Fruit fly (Drosophila melanogaster) whole organism, embryonic: ENCODE data around the gene TBC1D16.
A peak's percentile ranks its signal among the peaks of the same experiment; 100 is the strongest.

Experiments
- Abd-B ChIP-seq: fragments of 200-800 bp; sonication (Bioruptor generic); optimal IDR thresholded peaks from 2 replicates; lab custom pipeline; 2018; ENCODE audit warnings: missing biosample characterization, mild to moderate bottlenecking, missing genetic modification characterization, moderate library complexity
- Atf3 ChIP-seq: fragments of 200-800 bp; sonication (Bioruptor generic); optimal IDR thresholded peaks from 3 replicates; lab custom pipeline; 2016; ENCODE audit warnings: missing biosample characterization, missing genetic modification characterization
- Atf6 ChIP-seq: fragments of 200-800 bp; sonication (Bioruptor generic); IDR thresholded peaks from 2 replicates; pipeline ENCODE4 v1.3.6; 2022; ENCODE audit warnings: missing biosample characterization, missing genetic modification characterization
- CG10431 ChIP-seq: fragments of 200-800 bp; sonication (Bioruptor generic); optimal IDR thresholded peaks from 3 replicates; lab custom pipeline; 2018; ENCODE audit warnings: missing biosample characterization, mild to moderate bottlenecking, missing genetic modification characterization
- CG10462 ChIP-seq: fragments of 200-800 bp; sonication (Bioruptor generic); optimal IDR thresholded peaks from 2 replicates; lab custom pipeline; 2016; ENCODE audit warnings: missing biosample characterization, missing genetic modification characterization
- CG11398 ChIP-seq: fragments of 200-800 bp; sonication (Bioruptor generic); optimal IDR thresholded peaks from 2 replicates; lab custom pipeline; 2016; ENCODE audit warnings: missing biosample characterization, missing genetic modification characterization
- CG11456 ChIP-seq: fragments of 200-800 bp; sonication (Bioruptor generic); IDR thresholded peaks from 3 replicates; pipeline ENCODE4 v1.3.6; 2022; ENCODE audit warnings: missing biosample characterization, missing genetic modification characterization
- CG12104 ChIP-seq: fragments of 200-800 bp; sonication (Bioruptor generic); optimal IDR thresholded peaks from 3 replicates; lab custom pipeline; 2016; ENCODE audit warnings: missing biosample characterization, missing genetic modification characterization
- CG16815 ChIP-seq: fragments of 200-800 bp; sonication (Bioruptor generic); optimal IDR thresholded peaks from 3 replicates; lab custom pipeline; 2017; ENCODE audit warnings: missing biosample characterization, mild to moderate bottlenecking, missing genetic modification characterization
- CG16863 ChIP-seq: fragments of 200-800 bp; sonication (Bioruptor generic); optimal IDR thresholded peaks from 3 replicates; lab custom pipeline; 2016; ENCODE audit warnings: missing biosample characterization, missing genetic modification characterization
- CG18476 ChIP-seq: fragments of 200-800 bp; sonication (Bioruptor generic); optimal IDR thresholded peaks from 2 replicates; lab custom pipeline; 2016; ENCODE audit warnings: missing biosample characterization, mild to moderate bottlenecking, missing genetic modification characterization
- CG2129 ChIP-seq: fragments of 200-800 bp; sonication (Bioruptor generic); IDR thresholded peaks from 2 replicates; pipeline ENCODE4 v1.3.6; 2022; ENCODE audit warnings: missing biosample characterization, missing genetic modification characterization; ENCODE audit not compliant: partially characterized antibody
- CG2889 ChIP-seq: fragments of 200-800 bp; sonication (Bioruptor generic); IDR thresholded peaks from 3 replicates; pipeline ENCODE4 v1.3.6; 2022; ENCODE audit warnings: missing biosample characterization, missing genetic modification characterization
- CG31441 ChIP-seq: fragments of 200-800 bp; sonication (Bioruptor generic); IDR thresholded peaks from 2 replicates; pipeline ENCODE4 v1.3.6; 2022; ENCODE audit warnings: missing biosample characterization, missing genetic modification characterization
- CG33557 ChIP-seq: fragments of 200-800 bp; sonication (Bioruptor generic); optimal IDR thresholded peaks from 2 replicates; lab custom pipeline; 2019; ENCODE audit warnings: missing biosample characterization, mild to moderate bottlenecking, missing genetic modification characterization, moderate library complexity
- CG4820 ChIP-seq: fragments of 200-800 bp; sonication (Bioruptor generic); optimal IDR thresholded peaks from 3 replicates; lab custom pipeline; 2016; ENCODE audit warnings: missing biosample characterization, missing genetic modification characterization
- CG5245 ChIP-seq: fragments of 200-800 bp; sonication (Bioruptor generic); optimal IDR thresholded peaks from 3 replicates; lab custom pipeline; 2016; ENCODE audit warnings: missing biosample characterization, missing genetic modification characterization
- CG6765 ChIP-seq: fragments of 200-800 bp; sonication (Bioruptor generic); optimal IDR thresholded peaks from 3 replicates; lab custom pipeline; 2017; ENCODE audit warnings: missing biosample characterization, mild to moderate bottlenecking, missing genetic modification characterization
- CG7357 ChIP-seq: fragments of 200-800 bp; sonication (Bioruptor generic); IDR thresholded peaks from 3 replicates; pipeline ENCODE4 v1.3.6; 2022; ENCODE audit warnings: missing biosample characterization, missing genetic modification characterization
- CG8924 ChIP-seq: fragments of 200-800 bp; optimal IDR thresholded peaks from 3 replicates; lab custom pipeline; 2019; ENCODE audit warnings: missing biosample characterization, mild to moderate bottlenecking, missing genetic modification characterization, moderate library complexity
- CG9215 ChIP-seq: fragments of 200-800 bp; sonication (Bioruptor generic); IDR thresholded peaks from 2 replicates; pipeline ENCODE4 v1.3.6; 2022; ENCODE audit warnings: missing biosample characterization, missing genetic modification characterization
- CG9817 ChIP-seq: fragments of 200-800 bp; sonication (Bioruptor generic); optimal IDR thresholded peaks from 2 replicates; lab custom pipeline; 2018; ENCODE audit warnings: missing biosample characterization, mild to moderate bottlenecking, missing genetic modification characterization, moderate library complexity
- CoRest ChIP-seq: fragments of 200-800 bp; sonication (Bioruptor generic); optimal IDR thresholded peaks from 3 replicates; lab custom pipeline; 2018; ENCODE audit warnings: missing biosample characterization, mild to moderate bottlenecking, missing genetic modification characterization, moderate library complexity
- Doc2 ChIP-seq: fragments of 200-800 bp; sonication (Bioruptor generic); IDR thresholded peaks from 2 replicates; pipeline ENCODE4 v1.3.6; 2022; ENCODE audit warnings: missing biosample characterization, missing genetic modification characterization
- Fer2 ChIP-seq: fragments of 200-800 bp; sonication (Bioruptor generic); optimal IDR thresholded peaks from 2 replicates; lab custom pipeline; 2018; ENCODE audit warnings: missing biosample characterization, mild to moderate bottlenecking, missing genetic modification characterization, moderate library complexity
- Hey ChIP-seq: fragments of 200-800 bp; sonication (Bioruptor generic); optimal IDR thresholded peaks from 3 replicates; lab custom pipeline; 2018; ENCODE audit warnings: missing biosample characterization, mild to moderate bottlenecking, missing genetic modification characterization
- Hr39 ChIP-seq: fragments of >200 bp; optimal IDR thresholded peaks from 2 replicates; lab custom pipeline; 2017
- Med ChIP-seq: fragments of 200-800 bp; sonication (Bioruptor generic); peaks from one replicate; lab custom pipeline; 2016; ENCODE audit warnings: missing biosample characterization, missing genetic modification characterization, mild to moderate bottlenecking, inconsistent platforms, moderate library complexity
- Opbp ChIP-seq: fragments of 200-800 bp; sonication (Bioruptor generic); IDR thresholded peaks from 3 replicates; pipeline ENCODE4 v1.3.6; 2022; ENCODE audit warnings: missing biosample characterization, missing genetic modification characterization; ENCODE audit not compliant: partially characterized antibody
- Usf ChIP-seq: fragments of 200-800 bp; sonication (Bioruptor generic); optimal IDR thresholded peaks from 2 replicates; lab custom pipeline; 2017; ENCODE audit warnings: missing genotype, missing biosample characterization, missing genetic modification characterization
- ap ChIP-seq: fragments of 200-800 bp; sonication (Bioruptor generic); IDR thresholded peaks from 2 replicates; pipeline ENCODE4 v1.3.6; 2022; ENCODE audit warnings: missing biosample characterization, missing genetic modification characterization
- ara ChIP-seq: fragments of 200-800 bp; sonication (Bioruptor generic); IDR thresholded peaks from 2 replicates; pipeline ENCODE4 v1.3.6; 2022; ENCODE audit warnings: missing biosample characterization, missing genetic modification characterization
- ase ChIP-seq: fragments of 200-800 bp; sonication (Bioruptor generic); IDR thresholded peaks from 3 replicates; pipeline ENCODE4 v1.3.6; 2022; ENCODE audit warnings: missing biosample characterization, missing genetic modification characterization
- cg ChIP-seq: fragments of 200-800 bp; sonication (Bioruptor generic); optimal IDR thresholded peaks from 3 replicates; lab custom pipeline; 2019; ENCODE audit warnings: missing biosample characterization, mild to moderate bottlenecking, missing genetic modification characterization, moderate library complexity
- ci ChIP-seq: fragments of 200-800 bp; sonication (Bioruptor generic); IDR thresholded peaks from 3 replicates; pipeline ENCODE4 v1.3.6; 2022; ENCODE audit warnings: missing biosample characterization, missing genetic modification characterization
- corto ChIP-seq: fragments of 200-800 bp; sonication (Bioruptor generic); optimal IDR thresholded peaks from 2 replicates; lab custom pipeline; 2016; ENCODE audit warnings: missing biosample characterization, mild to moderate bottlenecking, missing genetic modification characterization, moderate library complexity
- dan ChIP-seq: fragments of 200-800 bp; sonication (Bioruptor generic); IDR thresholded peaks from 2 replicates; pipeline ENCODE4 v1.3.6; 2022; ENCODE audit warnings: missing biosample characterization, missing genetic modification characterization
- dati ChIP-seq: fragments of 200-800 bp; sonication (Bioruptor generic); IDR thresholded peaks from 2 replicates; pipeline ENCODE4 v1.3.6; 2022; ENCODE audit warnings: missing biosample characterization, missing genetic modification characterization
- fd96Cb ChIP-seq: fragments of 200-800 bp; sonication (Bioruptor generic); optimal IDR thresholded peaks from 2 replicates; lab custom pipeline; 2018; ENCODE audit warnings: missing biosample characterization, mild to moderate bottlenecking, missing genetic modification characterization, moderate library complexity
- hkb ChIP-seq, 2 experiments: fragments of 200-800 bp in 1 of 2; fragments of >200 bp in 1 of 2; sonication (Bioruptor generic) in 1 of 2; IDR thresholded peaks in 1 of 2; optimal IDR thresholded peaks in 1 of 2; 2 replicates each; pipeline versions ENCODE4 v1.3.6 to Lab custom; 2017 to 2022; ENCODE audit warnings: missing biosample characterization in 1 of 2, missing genetic modification characterization in 1 of 2
- ind ChIP-seq: fragments of 200-800 bp; sonication (Bioruptor generic); optimal IDR thresholded peaks from 3 replicates; lab custom pipeline; 2016; ENCODE audit warnings: missing biosample characterization, missing genetic modification characterization
- lmd ChIP-seq: fragments of 200-800 bp; sonication (Bioruptor generic); IDR thresholded peaks from 2 replicates; pipeline ENCODE4 v1.3.6; 2022; ENCODE audit warnings: missing biosample characterization, missing genetic modification characterization
- lola ChIP-seq, 3 experiments: fragments of >200 bp in 2 of 3; fragments of 200-800 bp in 1 of 3; sonication (Bioruptor generic) in 1 of 3; optimal IDR thresholded peaks; 2 replicates each; lab custom pipeline; 2017 to 2019; ENCODE audit warnings: missing biosample characterization in 3 of 3, missing genetic modification characterization in 3 of 3, mild to moderate bottlenecking in 1 of 3, moderate library complexity in 1 of 3
- lov ChIP-seq, 2 experiments: fragments of 200-800 bp in 1 of 2; fragments of >200 bp in 1 of 2; sonication (Bioruptor generic) in 1 of 2; IDR thresholded peaks in 1 of 2; optimal IDR thresholded peaks in 1 of 2; 2 replicates in 1 of 2; 3 replicates in 1 of 2; pipeline versions ENCODE4 v1.3.6 to Lab custom; 2017 to 2022; ENCODE audit warnings: missing biosample characterization in 1 of 2, missing genetic modification characterization in 1 of 2
- peb ChIP-seq: fragments of 200-800 bp; sonication (Bioruptor generic); IDR thresholded peaks from 2 replicates; pipeline ENCODE4 v1.3.6; 2022; ENCODE audit warnings: missing biosample characterization, missing genetic modification characterization
- pfk ChIP-seq: fragments of 200-800 bp; sonication (Bioruptor generic); optimal IDR thresholded peaks from 2 replicates; lab custom pipeline; 2018; ENCODE audit warnings: missing biosample characterization, mild to moderate bottlenecking, missing genetic modification characterization, moderate library complexity
- sens ChIP-seq: fragments of 200-800 bp; sonication (Bioruptor generic); peaks from one replicate; lab custom pipeline; 2016; ENCODE audit warnings: missing biosample characterization, missing genetic modification characterization
- slbo ChIP-seq: fragments of 200-800 bp; sonication (Bioruptor generic); IDR thresholded peaks from 2 replicates; pipeline ENCODE4 v1.3.6; 2022; ENCODE audit warnings: missing biosample characterization, missing genetic modification characterization
- stwl ChIP-seq: fragments of 200-800 bp; sonication (Bioruptor generic); optimal IDR thresholded peaks from 3 replicates; lab custom pipeline; 2018; ENCODE audit warnings: missing biosample characterization, mild to moderate bottlenecking, missing genetic modification characterization, moderate library complexity
- trh ChIP-seq: fragments of 200-800 bp; sonication (Bioruptor generic); optimal IDR thresholded peaks from 2 replicates; lab custom pipeline; 2016; ENCODE audit warnings: missing biosample characterization, missing genetic modification characterization

TBC1D16 gene

DNA sequence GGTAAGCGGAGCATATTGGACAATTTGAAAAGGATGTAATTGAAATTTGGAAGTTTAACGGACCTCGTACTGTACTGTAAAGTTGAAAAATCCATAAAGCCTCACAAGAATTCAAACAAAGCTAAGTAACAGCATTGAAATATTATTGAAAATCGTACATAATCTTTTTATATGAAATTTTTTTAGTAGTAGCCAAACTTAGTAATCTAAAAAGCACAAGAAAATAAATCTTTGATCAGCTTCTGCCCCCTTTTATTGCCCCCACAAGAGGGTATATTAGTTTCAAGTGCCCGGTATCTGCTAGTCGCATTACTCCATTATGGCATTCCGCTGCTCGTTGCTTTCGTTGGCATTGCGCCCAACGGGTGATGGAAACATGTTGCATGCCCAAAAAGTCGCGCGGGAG, 31.4 kb upstream of the TBC1D16 start (continued):
- TF ChIP-seq CG2129 (GFP tag; lab: Robert Waterston, UW): no peak
- TF ChIP-seq Doc2: no peak
- no peak for TF ChIP-seq Opbp (GFP tag; lab: Robert Waterston, UW)
- TF ChIP-seq hkb (optimal IDR thresholded peaks at IDR 0.05; lab: Kevin White, UChicago): no peak
- peak; percentile 28; the same call in 1 of the 2 replicates for TF ChIP-seq hkb (GFP tag; IDR thresholded peaks at IDR 0.05; lab: Robert Waterston, UW)
- peak; percentile 21 for TF ChIP-seq CG11398 (GFP tag; lab: Kevin White, UChicago)
- no peak for TF ChIP-seq cg (GFP tag; lab: Kevin White, UChicago)
- TF ChIP-seq CG7357: peak; percentile 61; the same call in 2 of the 3 replicates
- peak; percentile 47 for TF ChIP-seq Abd-B
- peak; percentile 68 for TF ChIP-seq CG4820 (GFP tag; lab: Kevin White, UChicago)
- peak; percentile 10 for TF ChIP-seq CG9817 (tag; lab: Kevin White, UChicago)
- TF ChIP-seq pfk (GFP tag; lab: Kevin White, UChicago): no peak
- TF ChIP-seq CG6765 (GFP tag; lab: Kevin White, UChicago): no peak
- peak in 1 of 3 experiments; percentile 74 for TF ChIP-seq lola (GFP tag; optimal IDR thresholded peaks at IDR 0.05; lab: Kevin White, UChicago)
- TF ChIP-seq dati (GFP tag; lab: Robert Waterston, UW): no peak
- peak; percentile 62 for TF ChIP-seq CG8924 (tag; lab: Kevin White, UChicago)
- peak; percentile 74 for TF ChIP-seq fd96Cb (tag; lab: Kevin White, UChicago)
- no peak for TF ChIP-seq peb (GFP tag; lab: Robert Waterston, UW)
- peak; percentile 62 for TF ChIP-seq CG5245 (GFP tag; lab: Kevin White, UChicago)
- TF ChIP-seq CG9215 (GFP tag; lab: Robert Waterston, UW): no peak
- peak; percentile 78 for TF ChIP-seq CG31441 (GFP tag; lab: Robert Waterston, UW)
- TF ChIP-seq Atf6 (GFP tag; lab: Robert Waterston, UW): peak; percentile 20; the same call in 1 of the 2 replicates
- TF ChIP-seq CG33557: peak; percentile 12
- peak; percentile 15 for TF ChIP-seq Usf (GFP tag; lab: Kevin White, UChicago)
- TF ChIP-seq CG2889 (GFP tag; lab: Robert Waterston, UW): 0 out of 3 replicates have a peak, but pooled peaks have one; percentile 5
- peak; percentile 57 for TF ChIP-seq CG16863 (GFP tag; lab: Kevin White, UChicago)
- TF ChIP-seq ind (GFP tag; lab: Kevin White, UChicago): peak; percentile 58
- no peak; the same call in 1 of the 2 replicates for TF ChIP-seq slbo
- peak; percentile 93 for TF ChIP-seq sens (GFP tag; lab: Kevin White, UChicago)
- TF ChIP-seq CoRest: peak; percentile 74
- TF ChIP-seq CG18476 (GFP tag; lab: Kevin White, UChicago): peak; percentile 46
- no peak for TF ChIP-seq CG11456 (GFP tag; lab: Robert Waterston, UW)
- no peak for TF ChIP-seq ase (GFP tag; lab: Robert Waterston, UW)
- peak; percentile 34 for TF ChIP-seq Atf3
- TF ChIP-seq CG10431 (GFP tag; lab: Kevin White, UChicago): no peak
- TF ChIP-seq trh (GFP tag; lab: Kevin White, UChicago): peak; percentile 8
- TF ChIP-seq CG12104: peak; percentile 57
- no peak for TF ChIP-seq Fer2 (tag; lab: Kevin White, UChicago)
- no peak for TF ChIP-seq Hey
- peak; percentile 84 for TF ChIP-seq Med (GFP tag; lab: Kevin White, UChicago)
- TF ChIP-seq lmd (GFP tag; lab: Robert Waterston, UW): peak; percentile 80
- TF ChIP-seq ap (GFP tag; lab: Robert Waterston, UW): no peak
- TF ChIP-seq CG10462 (GFP tag; lab: Kevin White, UChicago): peak; percentile 15
- TF ChIP-seq ara: peak; percentile 63; the same call in 1 of the 2 replicates
- TF ChIP-seq stwl (tag; lab: Kevin White, UChicago): no peak
- TF ChIP-seq ci (GFP tag; lab: Robert Waterston, UW): no peak
- 0 out of 2 replicates have a peak, but pooled peaks have one; percentile 24 for TF ChIP-seq dan (GFP tag; lab: Robert Waterston, UW)
- no peak for TF ChIP-seq Hr39 (lab: Kevin White, UChicago)
- TF ChIP-seq corto (GFP tag; lab: Kevin White, UChicago): no peak
- peak; percentile 57 for TF ChIP-seq CG16815
- no peak for TF ChIP-seq lov (optimal IDR thresholded peaks at IDR 0.05; lab: Kevin White, UChicago)
- 0 out of 3 replicates have a peak, but pooled peaks have one; percentile 54 for TF ChIP-seq lov (GFP tag; IDR thresholded peaks at IDR 0.05; lab: Robert Waterston, UW)
